Worm (Caenorhabditis elegans): ENCODE data around the gene F36F12.1.

F36F12.1 gene

DNA sequence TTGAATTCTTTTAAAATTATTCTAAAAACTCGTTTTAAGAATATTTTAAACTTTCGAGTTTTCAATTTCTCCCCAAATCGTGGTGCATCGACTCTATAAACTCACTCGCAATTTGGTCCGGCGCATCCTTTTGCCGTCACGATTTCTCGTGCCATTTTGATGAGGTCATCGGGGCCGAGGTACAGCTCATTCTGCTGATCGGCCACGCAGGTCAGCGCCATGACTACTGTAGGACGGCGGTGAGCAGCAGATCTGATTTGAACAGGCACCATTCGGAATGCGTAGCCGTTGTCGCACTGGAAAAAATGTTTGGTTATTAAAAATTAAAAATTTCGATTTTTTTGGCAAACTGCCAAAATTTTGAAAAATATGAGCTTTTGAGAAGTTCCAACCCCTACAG lies 29.7 kb upstream of the F36F12.1 start:
- TF ChIP-seq unc-62 (GFP tag; optimal IDR thresholded peaks at IDR 0.05) (no peak), ZK546.5 (tag; optimal IDR thresholded peaks at IDR 0.05) (no peak), dmd-4 (tag; optimal IDR thresholded peaks at IDR 0.05) (no peak), aly-2 (tag; optimal IDR thresholded peaks at IDR 0.05) (no peak), Y55F3AM.14 (GFP tag; optimal IDR thresholded peaks at IDR 0.05) (no peak), nhr-10 (tag; optimal IDR thresholded peaks at IDR 0.05) (no peak), ztf-11 (tag; optimal IDR thresholded peaks at IDR 0.05) (no peak), mbf-1 (tag; optimal IDR thresholded peaks at IDR 0.05) (no peak), lsy-2 (tag; optimal IDR thresholded peaks at IDR 0.05) (no peak), C34F6.9 (tag; optimal IDR thresholded peaks at IDR 0.05) (no peak), nhr-6 (tag; optimal IDR thresholded peaks at IDR 0.05) (no peak), F13H6.1 (tag; optimal IDR thresholded peaks at IDR 0.05) (no peak), nhr-237 (tag; optimal IDR thresholded peaks at IDR 0.05) (no peak), blmp-1 (tag; optimal IDR thresholded peaks at IDR 0.05; ENCODE audit: insufficient read depth) (no peak), ztf-1 (GFP tag; conservative IDR thresholded peaks at IDR 0.05) (no peak), ceh-82 (tag; optimal IDR thresholded peaks at IDR 0.05) (no peak), sma-3 (GFP tag; optimal IDR thresholded peaks at IDR 0.05) (no peak)

- TF ChIP-seq ceh-82 (tag; optimal IDR thresholded peaks at IDR 0.05) (no peak), nhr-6 (tag; optimal IDR thresholded peaks at IDR 0.05) (peak; percentile 39), alr-1 (tag; optimal IDR thresholded peaks at IDR 0.05) (no peak), ztf-11 (tag; optimal IDR thresholded peaks at IDR 0.05) (no peak), ztf-1 (GFP tag; conservative IDR thresholded peaks at IDR 0.05) (no peak), nhr-21 (tag; optimal IDR thresholded peaks at IDR 0.05) (peak; percentile 12), lin-11 (tag; optimal IDR thresholded peaks at IDR 0.05) (no peak), dmd-4 (tag; optimal IDR thresholded peaks at IDR 0.05) (no peak), nhr-77 (tag; optimal IDR thresholded peaks at IDR 0.05) (no peak), lin-39 (tag; optimal IDR thresholded peaks at IDR 0.05) (no peak), unc-55 (GFP tag; optimal IDR thresholded peaks at IDR 0.05) (peak; percentile 64), nhr-11 (tag; optimal IDR thresholded peaks at IDR 0.05) (no peak), ama-1 (optimal IDR thresholded peaks at IDR 0.05) (no peak), nhr-25 (tag; optimal IDR thresholded peaks at IDR 0.05) (peak; percentile 19), R02D3.7 (tag; optimal IDR thresholded peaks at IDR 0.05) (no peak), lsy-2 (tag; optimal IDR thresholded peaks at IDR 0.05) (peak; percentile 52 to 81), aly-2 (tag; optimal IDR thresholded peaks at IDR 0.05) (no peak), zag-1 (tag; optimal IDR thresholded peaks at IDR 0.05) (no peak), snpc-4 (tag; optimal IDR thresholded peaks at IDR 0.05) (peak; percentile 23), egl-27 (tag; optimal IDR thresholded peaks at IDR 0.05) (peak; percentile 30), mbf-1 (tag; optimal IDR thresholded peaks at IDR 0.05) (no peak), unc-62 (GFP tag; optimal IDR thresholded peaks at IDR 0.05) (no peak), fos-1 (tag; optimal IDR thresholded peaks at IDR 0.05) (no peak), unc-39 (tag; optimal IDR thresholded peaks at IDR 0.05) (no peak), ztf-4 (tag; optimal IDR thresholded peaks at IDR 0.05) (no peak), ZK546.5 (tag; optimal IDR thresholded peaks at IDR 0.05) (no peak), sma-3 (GFP tag; optimal IDR thresholded peaks at IDR 0.05) (peak; percentile 63), nhr-10 (tag; optimal IDR thresholded peaks at IDR 0.05) (no peak), nhr-129 (tag; optimal IDR thresholded peaks at IDR 0.05) (no peak), nhr-23 (tag; optimal IDR thresholded peaks at IDR 0.05) (no peak), sem-4 (tag; optimal IDR thresholded peaks at IDR 0.05) (peak; percentile 11), crh-2 (tag; optimal IDR thresholded peaks at IDR 0.05) (peak; percentile 60), nhr-12 (tag; optimal IDR thresholded peaks at IDR 0.05) (no peak), C34F6.9 (tag; optimal IDR thresholded peaks at IDR 0.05) (peak; percentile 62), gmeb-1 (tag; optimal IDR thresholded peaks at IDR 0.05) (peak; percentile 88), blmp-1 (tag; optimal IDR thresholded peaks at IDR 0.05; ENCODE audit: insufficient read depth) (no peak), sma-9 (GFP tag; optimal IDR thresholded peaks at IDR 0.05) (peak; percentile 87), sma-9 (tag; optimal IDR thresholded peaks at IDR 0.05) (no peak), elt-3 (tag; optimal IDR thresholded peaks at IDR 0.05) (no peak), lin-13 (GFP tag; optimal IDR thresholded peaks at IDR 0.05) (peak; percentile 48), ceh-16 (tag; optimal IDR thresholded peaks at IDR 0.05) (no peak), F13H6.1 (tag; optimal IDR thresholded peaks at IDR 0.05) (peak; percentile 70), Y55F3AM.14 (GFP tag; optimal IDR thresholded peaks at IDR 0.05) (no peak), nhr-237 (tag; optimal IDR thresholded peaks at IDR 0.05) (no peak), mab-5 (tag; optimal IDR thresholded peaks at IDR 0.05) (no peak), skn-1 (tag; optimal IDR thresholded peaks at IDR 0.05) (no peak), elt-1 (tag; optimal IDR thresholded peaks at IDR 0.05) (no peak), mdl-1 (tag; optimal IDR thresholded peaks at IDR 0.05) (no peak), peb-1 (tag; optimal IDR thresholded peaks at IDR 0.05) (no peak)
Measured at ce11 chrV:2126996-2127585, 24.1 kb upstream of the F36F12.1 start, which contains the start of gene ldp-1. TSS of gene ldp-1 (plus strand) at chrV:2127535.
